Fruit fly (Drosophila melanogaster): ENCODE data around the gene CG11898.

- TF ChIP-seq CG8478 (optimal IDR thresholded peaks at IDR 0.05) (no peak), CTCF (optimal IDR thresholded peaks at IDR 0.05) (no peak)
These were observed 41.3 kb upstream of the CG11898 start for dm6 chr3R:29124128-29124527.

All from S2 (cell line).